Worm (Caenorhabditis elegans): ENCODE results near the gene C44B9.2.
A peak's percentile ranks its signal among the peaks of the same experiment; 100 is the strongest.

The C44B9.2 gene

DNA sequence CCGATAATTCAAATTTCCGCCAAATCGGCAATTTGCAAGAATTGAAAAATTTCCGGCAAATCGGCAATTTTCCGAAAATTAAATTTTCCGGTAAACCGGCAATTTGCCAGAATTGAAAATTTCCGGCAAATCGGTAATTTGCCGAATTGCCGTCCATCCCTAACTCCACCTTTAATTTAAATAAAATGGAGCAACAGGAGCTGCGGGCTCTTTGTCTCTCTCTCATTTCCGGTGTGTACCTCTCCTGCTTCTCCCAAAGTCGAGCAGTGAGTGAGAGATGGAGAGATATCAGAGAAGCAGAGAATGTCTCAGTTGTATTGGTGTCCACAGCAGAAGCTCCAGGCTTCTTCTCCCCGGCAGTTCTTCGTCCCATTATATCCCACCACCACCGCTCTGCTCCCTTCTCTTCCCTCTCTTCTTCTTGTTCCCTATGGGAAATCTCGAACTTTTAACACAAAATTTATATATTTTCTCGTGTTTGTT lies 19.8 kb upstream of the C44B9.2 start, which contains the start of gene Y39A1C.1:
Gene Y39A1C.1 (plus strand): TSS at position 51 of the 483 bp plus-strand sequence.
- TF ChIP-seq mls-2 (tag; optimal IDR thresholded peaks at IDR 0.05) (peak; percentile 16), M03D4.4 (tag; optimal IDR thresholded peaks at IDR 0.05) (no peak), snpc-4 (tag; optimal IDR thresholded peaks at IDR 0.05) (no peak), zip-8 (tag; optimal IDR thresholded peaks at IDR 0.05) (no peak), lsy-2 (tag; optimal IDR thresholded peaks at IDR 0.05) (peak; percentile 6), sptf-1 (tag; optimal IDR thresholded peaks at IDR 0.05) (peak; percentile 10), ces-1 (GFP tag; optimal IDR thresholded peaks at IDR 0.05) (peak; percentile 47), hlh-1 (tag; optimal IDR thresholded peaks at IDR 0.05) (peak; percentile 7), unc-120 (tag; optimal IDR thresholded peaks at IDR 0.05; ENCODE audit: poor library complexity, severe bottlenecking) (peak; percentile 81), mep-1 (tag; optimal IDR thresholded peaks at IDR 0.05) (peak; percentile 20)

DNA sequence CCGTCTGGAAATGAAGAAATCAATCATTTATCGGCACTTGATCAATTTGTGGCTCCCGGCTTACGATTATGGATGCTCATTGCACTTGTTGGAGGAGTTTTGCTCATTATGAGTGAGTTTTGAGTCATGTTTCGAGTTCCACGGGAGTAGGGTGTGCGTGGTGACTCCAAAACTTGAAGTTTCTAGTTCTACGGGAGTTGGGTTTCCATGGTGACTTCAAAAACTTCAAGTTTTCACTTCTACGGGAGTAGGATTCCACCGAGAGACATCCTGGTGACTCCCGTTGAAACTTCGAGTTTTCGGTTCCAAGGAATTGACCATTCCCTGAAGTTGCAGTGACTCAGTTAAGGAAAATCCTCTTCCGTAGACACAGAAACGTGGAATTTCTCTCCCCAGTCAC lies 18.4 kb upstream of the C44B9.2 start:
- TF ChIP-seq lin-32 (GFP tag; optimal IDR thresholded peaks at IDR 0.05), result peak; percentile 53
- TF ChIP-seq hlh-1 (tag; optimal IDR thresholded peaks at IDR 0.05), result no peak
- TF ChIP-seq tbx-8 (GFP tag; optimal IDR thresholded peaks at IDR 0.05), result no peak
- no peak for TF ChIP-seq M03D4.4 (tag; optimal IDR thresholded peaks at IDR 0.05)
- no peak for TF ChIP-seq nhr-76 (tag; optimal IDR thresholded peaks at IDR 0.05)
- no peak for TF ChIP-seq ceh-39 (tag; optimal IDR thresholded peaks at IDR 0.05)
- no peak for TF ChIP-seq zip-8 (tag; optimal IDR thresholded peaks at IDR 0.05)
- no peak for TF ChIP-seq ham-2 (GFP tag; optimal IDR thresholded peaks at IDR 0.05)
- TF ChIP-seq sem-2 (GFP tag; optimal IDR thresholded peaks at IDR 0.05), result no peak
- TF ChIP-seq snpc-4 (tag; optimal IDR thresholded peaks at IDR 0.05), result no peak
- no peak for TF ChIP-seq nhr-2 (tag; optimal IDR thresholded peaks at IDR 0.05)
- no peak for TF ChIP-seq elt-3 (tag; optimal IDR thresholded peaks at IDR 0.05)
- peak; percentile 68 for TF ChIP-seq ceh-83 (GFP tag; optimal IDR thresholded peaks at IDR 0.05)
- no peak for TF ChIP-seq flh-1 (GFP tag; optimal IDR thresholded peaks at IDR 0.05)
- no peak for TF ChIP-seq lin-13 (tag; optimal IDR thresholded peaks at IDR 0.05)
- no peak for TF ChIP-seq pha-4 (tag; optimal IDR thresholded peaks at IDR 0.05)
- TF ChIP-seq lsy-2 (tag; optimal IDR thresholded peaks at IDR 0.05), result no peak
- TF ChIP-seq ceh-43 (GFP tag; optimal IDR thresholded peaks at IDR 0.05), result no peak
- TF ChIP-seq unc-62 (GFP tag; optimal IDR thresholded peaks at IDR 0.05), result no peak
- peak; percentile 26 for TF ChIP-seq mls-2 (tag; optimal IDR thresholded peaks at IDR 0.05)
- TF ChIP-seq nhr-237 (tag; optimal IDR thresholded peaks at IDR 0.05), result no peak
- no peak for TF ChIP-seq ztf-11 (tag; optimal IDR thresholded peaks at IDR 0.05)
- TF ChIP-seq unc-120 (tag; optimal IDR thresholded peaks at IDR 0.05; ENCODE audit: poor library complexity, severe bottlenecking), result no peak
- no peak for TF ChIP-seq nhr-28 (tag; optimal IDR thresholded peaks at IDR 0.05)
- peak; percentile 77 for TF ChIP-seq cnd-1 (tag; optimal IDR thresholded peaks at IDR 0.05)
- TF ChIP-seq mab-5 (tag; optimal IDR thresholded peaks at IDR 0.05), result no peak
- peak; percentile 51 for TF ChIP-seq sptf-1 (tag; optimal IDR thresholded peaks at IDR 0.05)
- TF ChIP-seq ces-1 (GFP tag; optimal IDR thresholded peaks at IDR 0.05), result no peak
- peak; percentile 35 for TF ChIP-seq bed-3 (GFP tag; optimal IDR thresholded peaks at IDR 0.05)
- no peak for TF ChIP-seq elt-1 (tag; optimal IDR thresholded peaks at IDR 0.05; ENCODE audit: borderline replicate concordance, insufficient read depth)
- TF ChIP-seq drap-1 (GFP tag; optimal IDR thresholded peaks at IDR 0.05), result peak; percentile 33
- TF ChIP-seq nhr-12 (tag; optimal IDR thresholded peaks at IDR 0.05), result no peak
- no peak for TF ChIP-seq mep-1 (tag; optimal IDR thresholded peaks at IDR 0.05)
- no peak for TF ChIP-seq blmp-1 (tag; optimal IDR thresholded peaks at IDR 0.05)
- TF ChIP-seq unc-39 (tag; optimal IDR thresholded peaks at IDR 0.05), result no peak

DNA sequence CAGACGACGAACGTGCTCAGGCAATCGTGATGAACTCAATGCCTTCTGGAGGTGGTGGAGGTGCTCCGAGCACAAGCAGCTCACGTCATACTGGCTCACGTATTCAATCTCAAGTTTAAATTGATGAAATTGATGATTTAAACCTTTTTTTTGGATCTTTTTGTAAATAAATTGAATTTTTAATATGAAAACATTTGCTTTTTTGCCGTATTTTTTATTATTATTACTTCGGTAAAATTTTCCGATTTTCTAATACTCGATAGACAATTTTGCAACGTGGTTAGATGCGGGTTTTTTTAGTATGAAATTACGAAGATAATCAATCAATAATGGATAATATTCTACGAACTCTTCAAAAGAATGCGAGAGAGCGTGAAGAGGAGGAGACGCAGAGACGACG lies 17.2 kb upstream of the C44B9.2 start, which contains the start of gene oxi-1:
Gene oxi-1 (plus strand): TSS at position 301 of the 400 bp plus-strand sequence.
- TF ChIP-seq nhr-76 (tag; optimal IDR thresholded peaks at IDR 0.05), result no peak
- no peak for TF ChIP-seq lin-13 (tag; optimal IDR thresholded peaks at IDR 0.05)
- TF ChIP-seq ztf-11 (tag; optimal IDR thresholded peaks at IDR 0.05), result no peak
- no peak for TF ChIP-seq ces-1 (GFP tag; optimal IDR thresholded peaks at IDR 0.05)
- TF ChIP-seq nhr-237 (tag; optimal IDR thresholded peaks at IDR 0.05), result no peak
- no peak for TF ChIP-seq mls-2 (tag; optimal IDR thresholded peaks at IDR 0.05)
- no peak for TF ChIP-seq ceh-43 (GFP tag; optimal IDR thresholded peaks at IDR 0.05)
- TF ChIP-seq bed-3 (GFP tag; optimal IDR thresholded peaks at IDR 0.05), result no peak
- TF ChIP-seq cnd-1 (tag; optimal IDR thresholded peaks at IDR 0.05), result no peak
- no peak for TF ChIP-seq sptf-1 (tag; optimal IDR thresholded peaks at IDR 0.05)
- TF ChIP-seq ceh-83 (GFP tag; optimal IDR thresholded peaks at IDR 0.05), result no peak
